Worm (Caenorhabditis elegans) whole organism, late embryonic: Measurements from ENCODE around the gene M02E1.3.

ENCODE experiments used
- C38D4.7 ChIP-seq: fragments of 200-800 bp; sonication (Bioruptor generic); optimal IDR thresholded peaks from 2 replicates; lab custom pipeline; 2018; ENCODE audit warnings: mild to moderate bottlenecking, missing genetic modification characterization, moderate library complexity, missing compliant biosample characterization
- F13H6.1 ChIP-seq: sonication (generic microtip); optimal IDR thresholded peaks from 2 replicates; lab custom pipeline; 2016; ENCODE audit warnings: missing genetic modification characterization, missing compliant biosample characterization
- K09A11.1 ChIP-seq: sonication (generic microtip); optimal IDR thresholded peaks from 2 replicates; lab custom pipeline; 2017; ENCODE audit warnings: antibody characterized with exemption, mild to moderate bottlenecking, missing genetic modification characterization, missing compliant biosample characterization; ENCODE audit not compliant: insufficient read depth
- T23F11.4 ChIP-seq: fragments of 200-800 bp; sonication (Bioruptor generic); optimal IDR thresholded peaks from 2 replicates; lab custom pipeline; 2018; ENCODE audit warnings: mild to moderate bottlenecking, missing genetic modification characterization, missing compliant biosample characterization
- ahr-1 ChIP-seq: sonication (generic microtip); optimal IDR thresholded peaks from 2 replicates; lab custom pipeline; 2016; ENCODE audit warnings: missing genetic modification characterization, missing compliant biosample characterization
- ceh-14 ChIP-seq: sonication (generic microtip); optimal IDR thresholded peaks from 2 replicates; lab custom pipeline; 2016; ENCODE audit warnings: missing genotype, missing genetic modification characterization, missing compliant biosample characterization
- ceh-19 ChIP-seq: fragments of 200-800 bp; sonication (Bioruptor generic); optimal IDR thresholded peaks from 2 replicates; lab custom pipeline; 2018; ENCODE audit warnings: mild to moderate bottlenecking, missing genetic modification characterization, missing compliant biosample characterization
- ceh-22 ChIP-seq: sonication (generic microtip); optimal IDR thresholded peaks from 2 replicates; lab custom pipeline; 2017; ENCODE audit warnings: missing biosample characterization, missing genetic modification characterization
- ceh-30 ChIP-seq: fragments of 150-350 bp; optimal IDR thresholded peaks from 2 replicates; lab custom pipeline; 2014; ENCODE audit warnings: missing biosample characterization, missing genetic modification characterization
- ceh-31 ChIP-seq: sonication (generic microtip); optimal IDR thresholded peaks from 2 replicates; lab custom pipeline; 2016; ENCODE audit warnings: missing genetic modification characterization, missing compliant biosample characterization
- ceh-34 ChIP-seq: sonication (generic microtip); optimal IDR thresholded peaks from 2 replicates; lab custom pipeline; 2016; ENCODE audit warnings: mild to moderate bottlenecking, missing genetic modification characterization, missing compliant biosample characterization
- ceh-6 ChIP-seq: fragments of 200-800 bp; sonication (Bioruptor generic); optimal IDR thresholded peaks from 2 replicates; lab custom pipeline; 2018; ENCODE audit warnings: mild to moderate bottlenecking, missing genetic modification characterization, missing compliant biosample characterization
- ceh-9 ChIP-seq: sonication (generic microtip); optimal IDR thresholded peaks from 2 replicates; lab custom pipeline; 2016; ENCODE audit warnings: mild to moderate bottlenecking, missing genetic modification characterization, inconsistent platforms, missing compliant biosample characterization
- dve-1 ChIP-seq: sonication (generic microtip); optimal IDR thresholded peaks from 2 replicates; lab custom pipeline; 2017; ENCODE audit warnings: antibody characterized with exemption, mild to moderate bottlenecking, missing genetic modification characterization, missing compliant biosample characterization
- elt-2 ChIP-seq: sonication (generic microtip); optimal IDR thresholded peaks from 2 replicates; lab custom pipeline; 2016; ENCODE audit warnings: missing genetic modification reagents, missing genetic modification characterization, missing compliant biosample characterization
- elt-4 ChIP-seq: sonication (generic microtip); optimal IDR thresholded peaks from 2 replicates; lab custom pipeline; 2016; ENCODE audit warnings: missing genetic modification characterization, missing compliant biosample characterization
- ets-4 ChIP-seq: sonication (generic microtip); optimal IDR thresholded peaks from 2 replicates; lab custom pipeline; 2016; ENCODE audit warnings: missing genetic modification characterization, missing compliant biosample characterization
- fkh-6 ChIP-seq: sonication (generic microtip); optimal IDR thresholded peaks from 2 replicates; lab custom pipeline; 2016; ENCODE audit warnings: missing genetic modification characterization, missing compliant biosample characterization
- gmeb-2 ChIP-seq: sonication (generic microtip); optimal IDR thresholded peaks from 2 replicates; lab custom pipeline; 2016; ENCODE audit warnings: missing genetic modification characterization, inconsistent platforms, missing compliant biosample characterization
- hlh-13 ChIP-seq: fragments of 200-800 bp; sonication (Bioruptor generic); optimal IDR thresholded peaks from 2 replicates; lab custom pipeline; 2018; ENCODE audit warnings: mild to moderate bottlenecking, missing genetic modification characterization, missing compliant biosample characterization
- hlh-8 ChIP-seq: sonication (generic microtip); optimal IDR thresholded peaks from 2 replicates; lab custom pipeline; 2016; ENCODE audit warnings: missing genotype, missing genetic modification characterization, missing compliant biosample characterization
- lim-6 ChIP-seq: sonication (generic microtip); optimal IDR thresholded peaks from 2 replicates; lab custom pipeline; 2016; ENCODE audit warnings: missing genetic modification characterization, missing compliant biosample characterization
- mec-3 ChIP-seq: sonication (generic microtip); optimal IDR thresholded peaks from 2 replicates; lab custom pipeline; 2016; ENCODE audit warnings: borderline replicate concordance, missing genetic modification characterization, missing compliant biosample characterization
- npax-4 ChIP-seq: sonication (generic microtip); optimal IDR thresholded peaks from 2 replicates; lab custom pipeline; 2016; ENCODE audit warnings: missing genetic modification characterization, missing compliant biosample characterization
- pag-3 ChIP-seq: sonication (generic microtip); optimal IDR thresholded peaks from 2 replicates; lab custom pipeline; 2016; ENCODE audit warnings: missing compliant biosample characterization, missing genetic modification characterization, borderline replicate concordance
- pat-9 ChIP-seq: fragments of 200-800 bp; sonication (Bioruptor generic); optimal IDR thresholded peaks from 2 replicates; lab custom pipeline; 2018; ENCODE audit warnings: mild to moderate bottlenecking, missing genetic modification characterization, moderate library complexity, missing compliant biosample characterization
- pax-1 ChIP-seq: fragments of 150-350 bp; optimal IDR thresholded peaks from 2 replicates; lab custom pipeline; 2014; ENCODE audit warnings: missing biosample characterization, missing genetic modification characterization
- pha-4 ChIP-seq: fragments of 150-350 bp; optimal IDR thresholded peaks from 2 replicates; lab custom pipeline; 2018; ENCODE audit warnings: missing biosample characterization, missing genetic modification reagents, missing genetic modification characterization
- pqm-1 ChIP-seq: sonication (generic microtip); optimal IDR thresholded peaks from 2 replicates; lab custom pipeline; 2016; ENCODE audit warnings: missing genetic modification characterization, missing compliant biosample characterization
- pros-1 ChIP-seq: fragments of 150-350 bp; optimal IDR thresholded peaks from 2 replicates; lab custom pipeline; 2014; ENCODE audit warnings: missing biosample characterization, missing genetic modification reagents, missing genetic modification characterization
- ref-2 ChIP-seq: sonication (generic microtip); optimal IDR thresholded peaks from 2 replicates; lab custom pipeline; 2016; ENCODE audit warnings: missing genetic modification characterization, missing compliant biosample characterization
- sox-2 ChIP-seq: fragments of 200-800 bp; sonication (Bioruptor generic); IDR thresholded peaks from 2 replicates; pipeline ENCODE4 v1.3.6; 2022; ENCODE audit warnings: missing genetic modification reagents, missing genetic modification characterization, missing compliant biosample characterization
- sox-4 ChIP-seq: sonication (generic microtip); optimal IDR thresholded peaks from 2 replicates; lab custom pipeline; 2017; ENCODE audit warnings: mild to moderate bottlenecking, missing genetic modification characterization, inconsistent platforms, missing compliant biosample characterization
- unc-3 ChIP-seq, 2 experiments: fragments of 200-800 bp in 1 of 2; sonication (Bioruptor generic) in 1 of 2; sonication (generic microtip) in 1 of 2; conservative IDR thresholded peaks in 1 of 2; optimal IDR thresholded peaks in 1 of 2; 2 replicates each; pipeline versions ENCODE4 v1.3.6 to Lab custom; 2016 to 2022; ENCODE audit warnings: missing compliant biosample characterization in 2 of 2, missing genetic modification characterization in 2 of 2, missing genetic modification reagents in 1 of 2
- unc-42 ChIP-seq: sonication (generic microtip); optimal IDR thresholded peaks from 2 replicates; lab custom pipeline; 2016; ENCODE audit warnings: missing genotype, missing genetic modification characterization, missing compliant biosample characterization
- unc-55 ChIP-seq: sonication (generic microtip); optimal IDR thresholded peaks from 2 replicates; lab custom pipeline; 2017; ENCODE audit warnings: missing biosample characterization, missing genetic modification reagents, missing genetic modification characterization
- ztf-16 ChIP-seq: sonication (generic microtip); optimal IDR thresholded peaks from 2 replicates; lab custom pipeline; 2017; ENCODE audit warnings: missing genetic modification characterization, missing compliant biosample characterization

M02E1.3 gene

DNA sequence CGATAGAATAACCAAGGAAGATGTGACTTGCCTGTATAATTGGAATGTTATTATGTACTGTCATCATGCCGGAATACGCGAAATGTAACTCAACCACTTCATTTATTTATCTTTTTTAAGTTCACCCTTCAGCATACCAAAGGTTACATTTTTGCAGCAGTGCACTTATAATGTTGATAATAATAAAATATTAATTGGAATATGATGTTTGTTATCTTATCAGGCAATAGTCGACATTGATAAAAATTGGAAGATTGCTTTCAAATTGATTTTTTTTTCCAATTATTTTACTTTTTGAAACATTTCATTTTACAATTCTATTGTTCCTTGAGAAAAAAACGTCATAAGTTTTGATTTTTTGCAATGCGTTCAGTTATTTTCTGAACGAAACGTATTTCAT is 23.2 kb upstream of the M02E1.3 start:
- TF ChIP-seq ceh-9 (no peak), elt-2 (peak; percentile 91)

DNA sequence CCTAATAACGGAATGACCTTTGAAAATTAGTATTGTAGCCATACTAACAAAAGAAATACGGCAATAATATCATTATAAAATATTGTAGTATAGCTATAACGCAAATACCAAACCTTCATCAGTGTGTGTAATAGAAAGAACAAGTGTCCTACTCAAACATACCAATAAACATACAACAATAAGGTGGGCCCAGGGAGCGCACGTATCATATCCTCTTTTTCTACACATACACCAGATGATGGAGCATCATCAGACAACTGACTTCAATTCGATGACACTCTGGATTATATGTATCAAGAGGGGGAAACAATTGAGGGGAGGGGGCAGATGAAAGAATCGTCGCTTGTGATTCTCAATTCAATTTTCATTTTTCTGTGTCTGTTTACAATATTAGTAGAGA is 22.1 kb upstream of the M02E1.3 start:
- TF ChIP-seq ceh-30 (no peak), pat-9 (tag; lab: Kevin White, UChicago) (no peak), K09A11.1 (tag; lab: Kevin White, UChicago) (no peak), hlh-8 (no peak), ref-2 (tag; lab: Kevin White, UChicago) (no peak), C38D4.7 (GFP tag; lab: Kevin White, UChicago) (no peak), hlh-13 (GFP tag; lab: Kevin White, UChicago) (no peak), pros-1 (tag; lab: Kevin White, UChicago) (no peak), pax-1 (tag; lab: Kevin White, UChicago) (no peak)
- TF ChIP-seq, all 69 proteins: peak for 0

DNA sequence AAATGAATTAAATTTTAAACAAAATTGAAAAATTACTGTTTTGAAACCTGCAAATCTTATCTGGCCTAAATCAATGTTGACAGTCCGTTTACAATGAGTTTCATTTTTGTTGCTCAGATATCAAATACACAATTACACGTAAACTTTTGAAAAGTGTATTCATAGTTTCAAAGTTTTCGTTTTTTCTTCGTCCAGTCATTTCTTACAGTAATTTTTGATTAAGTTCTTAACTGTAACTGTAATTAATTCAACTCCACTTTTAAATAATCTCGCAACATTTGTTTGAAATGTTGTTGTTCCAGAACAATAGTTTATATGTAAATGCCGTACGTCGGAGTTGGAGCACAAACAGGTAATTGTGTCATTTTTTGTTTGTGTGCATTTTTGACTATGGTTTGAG is 20.8 kb upstream of the M02E1.3 start, which contains the start of gene gcp-2.1:
Gene gcp-2.1 (plus strand): TSS at position 301 of the 400 bp plus-strand sequence.
- TF ChIP-seq dve-1 (tag; lab: Kevin White, UChicago) (no peak), pqm-1 (no peak), gmeb-2 (tag; lab: Kevin White, UChicago) (no peak), fkh-6 (tag; lab: Kevin White, UChicago) (no peak), ceh-14 (tag; lab: Kevin White, UChicago) (no peak), unc-3 (GFP tag; conservative IDR thresholded peaks at IDR 0.05; lab: Robert Waterston, UW) (no peak), unc-3 (tag; optimal IDR thresholded peaks at IDR 0.05; lab: Kevin White, UChicago) (no peak), hlh-8 (no peak), npax-4 (tag; lab: Kevin White, UChicago) (no peak), lim-6 (tag; lab: Kevin White, UChicago) (no peak), ceh-6 (no peak), ceh-22 (tag; lab: Kevin White, UChicago) (no peak), pax-1 (tag; lab: Kevin White, UChicago) (no peak)

DNA sequence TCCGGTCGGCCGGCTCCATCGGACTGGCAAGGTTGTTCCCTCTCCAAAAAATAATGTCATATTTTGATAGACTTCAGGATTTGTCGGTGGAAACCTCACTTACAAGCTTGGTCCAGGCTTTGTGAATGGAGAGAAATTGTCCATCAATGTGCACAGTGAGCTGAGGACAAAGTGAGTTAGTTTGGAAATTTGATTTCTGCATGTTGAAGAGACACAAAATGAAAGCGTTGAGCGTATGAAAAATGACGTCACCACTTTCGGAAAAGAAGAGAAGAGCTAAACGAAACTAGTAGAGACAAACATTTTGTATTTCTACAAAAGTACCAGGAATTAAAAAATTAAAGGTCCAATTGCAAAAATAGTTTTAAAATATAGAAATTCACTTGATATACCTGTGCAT is 17.3 kb upstream of the M02E1.3 start:
- TF ChIP-seq unc-42 (peak; percentile 86), hlh-13 (GFP tag; lab: Kevin White, UChicago) (no peak)

DNA sequence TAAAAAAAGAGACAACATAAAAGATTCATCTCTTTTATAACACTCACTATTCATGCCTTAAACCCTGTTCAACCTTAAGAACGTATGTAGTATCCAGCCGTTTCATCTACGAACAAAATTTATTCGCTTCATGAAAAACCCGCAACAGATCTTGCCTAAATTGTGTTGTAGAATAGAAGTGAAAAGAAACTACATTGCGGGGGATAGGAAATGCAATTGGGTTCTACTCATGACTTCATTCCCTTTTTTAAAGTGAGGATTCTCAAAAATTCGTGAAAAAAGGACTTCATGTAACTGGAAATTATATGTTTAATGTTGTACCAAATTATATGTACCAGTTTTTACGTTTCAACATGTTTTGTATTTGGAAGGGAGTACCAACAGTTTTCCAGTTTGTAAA is 13.2 kb upstream of the M02E1.3 start:
- TF ChIP-seq unc-42 (peak; percentile 63), pqm-1 (no peak), ceh-9 (no peak), npax-4 (tag; lab: Kevin White, UChicago) (no peak), F13H6.1 (no peak)

DNA sequence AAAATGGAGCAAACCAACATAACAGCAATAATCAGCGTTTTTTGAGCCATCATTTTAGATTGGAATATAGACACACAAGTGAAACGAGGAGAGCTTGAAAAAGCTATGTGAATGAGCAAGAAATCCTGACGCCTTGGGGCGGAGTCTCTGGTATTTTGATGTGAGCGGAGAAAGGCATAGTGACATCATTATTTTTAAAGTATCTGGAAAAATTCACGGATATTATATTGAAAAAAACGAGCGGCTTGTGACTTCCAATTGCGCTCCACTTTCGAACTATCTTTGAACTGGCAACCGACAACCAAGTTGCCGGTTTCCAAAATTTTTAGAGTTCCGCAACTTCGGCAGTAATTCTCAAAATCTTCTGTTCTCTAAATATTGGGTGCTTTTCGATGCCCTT is 11.1 kb upstream of the M02E1.3 start, which contains the start of gene nlp-64:
Gene nlp-64 (minus strand): TSS at position 101 of the 400 bp plus-strand sequence.
- TF ChIP-seq ets-4 (tag; lab: Kevin White, UChicago): no peak
- TF ChIP-seq ceh-34: no peak
- no peak for TF ChIP-seq C38D4.7 (GFP tag; lab: Kevin White, UChicago)
- no peak for TF ChIP-seq unc-55
- no peak for TF ChIP-seq ahr-1
- no peak for TF ChIP-seq ceh-19 (GFP tag; lab: Kevin White, UChicago)
- no peak for TF ChIP-seq pag-3 (tag; lab: Kevin White, UChicago)
- no peak for TF ChIP-seq fkh-6 (tag; lab: Kevin White, UChicago)
- TF ChIP-seq ceh-14 (tag; lab: Kevin White, UChicago): no peak
- no peak for TF ChIP-seq mec-3 (tag; lab: Kevin White, UChicago)
- TF ChIP-seq ceh-31 (tag; lab: Kevin White, UChicago): no peak
- no peak for TF ChIP-seq ceh-6
- no peak for TF ChIP-seq pha-4
- TF ChIP-seq elt-4 (tag; lab: Kevin White, UChicago): no peak
- TF ChIP-seq pax-1 (tag; lab: Kevin White, UChicago): no peak
- no peak for TF ChIP-seq T23F11.4 (GFP tag; lab: Kevin White, UChicago)
- no peak for TF ChIP-seq ztf-16
- TF ChIP-seq pros-1 (tag; lab: Kevin White, UChicago): no peak
- TF ChIP-seq sox-4: no peak
- no peak for TF ChIP-seq sox-2 (GFP tag; lab: Robert Waterston, UW)
